Worm (Caenorhabditis elegans) whole organism, L3 larva: ENCODE measurements around the gene seu-1.

Source experiments
- ama-1 ChIP-seq: fragments of 150-350 bp; optimal IDR thresholded peaks from 2 replicates; lab custom pipeline; 2018
- ceh-16 ChIP-seq: sonication (generic microtip); optimal IDR thresholded peaks from 2 replicates; lab custom pipeline; 2017; ENCODE audit warnings: missing biosample characterization, missing genetic modification characterization
- elt-1 ChIP-seq: fragments of 150-350 bp; optimal IDR thresholded peaks from 2 replicates; lab custom pipeline; 2014; ENCODE audit warnings: missing biosample characterization, missing genetic modification characterization
- fkh-2 ChIP-seq: fragments of 150-350 bp; optimal IDR thresholded peaks from 2 replicates; lab custom pipeline; 2014; ENCODE audit warnings: missing biosample characterization, missing genetic modification reagents, missing genetic modification characterization
- lin-15B ChIP-seq: fragments of 150-350 bp; optimal IDR thresholded peaks from 2 replicates; lab custom pipeline; 2014; ENCODE audit warnings: missing biosample characterization, missing genetic modification characterization
- mdl-1 ChIP-seq: fragments of 150-350 bp; optimal IDR thresholded peaks from 2 replicates; lab custom pipeline; 2014; ENCODE audit warnings: missing biosample characterization, missing genetic modification characterization
- nhr-23 ChIP-seq: fragments of 150-350 bp; optimal IDR thresholded peaks from 2 replicates; lab custom pipeline; 2014; ENCODE audit warnings: missing biosample characterization, missing genetic modification reagents, missing genetic modification characterization
- nhr-28 ChIP-seq: fragments of 150-350 bp; optimal IDR thresholded peaks from 2 replicates; lab custom pipeline; 2014; ENCODE audit warnings: missing biosample characterization, missing genetic modification characterization
- snpc-4 ChIP-seq: fragments of 150-350 bp; optimal IDR thresholded peaks from 2 replicates; lab custom pipeline; 2014; ENCODE audit warnings: missing biosample characterization, missing genetic modification characterization
- unc-62 ChIP-seq: fragments of 150-350 bp; sonication (generic microtip); optimal IDR thresholded peaks from 4 replicates; lab custom pipeline; 2014; ENCODE audit warnings: missing biosample characterization, missing genetic modification reagents, missing genetic modification characterization

DNA sequence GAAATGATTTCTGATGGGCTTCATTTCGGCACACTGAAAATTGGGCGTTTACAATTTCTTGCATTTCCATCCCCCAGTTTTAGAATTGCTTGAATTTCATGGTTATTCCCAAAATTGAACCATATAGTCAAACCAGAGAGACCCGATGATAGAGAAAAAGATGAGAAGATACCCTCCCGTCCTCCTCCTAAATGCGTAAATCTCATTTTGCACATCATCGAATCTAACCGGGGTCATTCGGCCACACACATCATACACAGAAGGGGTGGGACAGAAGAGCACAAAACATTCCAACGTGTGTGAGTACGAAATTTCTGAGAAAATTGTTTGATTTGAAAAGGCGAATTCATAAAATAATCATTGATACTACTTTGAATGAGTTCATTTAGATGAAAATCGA lies 34.2 kb downstream of the seu-1 start:
- TF ChIP-seq snpc-4 (tag; lab: Kevin White, UChicago): no peak
- no peak for TF ChIP-seq nhr-23 (tag; lab: Kevin White, UChicago)
- no peak for TF ChIP-seq unc-62 (GFP tag; lab: Kevin White, UChicago)
- no peak for TF ChIP-seq elt-1 (tag; lab: Kevin White, UChicago)
- no peak for TF ChIP-seq ama-1 (lab: Kevin White, UChicago)
- TF ChIP-seq ceh-16 (tag; lab: Kevin White, UChicago): no peak
- no peak for TF ChIP-seq mdl-1 (tag; lab: Kevin White, UChicago)
- no peak for TF ChIP-seq lin-15B (tag; lab: Kevin White, UChicago)
- no peak for TF ChIP-seq nhr-28 (tag; lab: Kevin White, UChicago)
- TF ChIP-seq fkh-2 (tag; lab: Kevin White, UChicago): no peak
